Worm (Caenorhabditis elegans): ENCODE measurements around the gene amx-3.

Gene amx-3

ce11 chrV:20868329-20868728 is 35.2 kb downstream of the amx-3 start, which contains the start of gene F31D4.8:
TSS of gene F31D4.8 (minus strand) at chrV:20868429.
- TF ChIP-seq nhr-12 (tag; optimal IDR thresholded peaks at IDR 0.05) (no peak), nhr-2 (tag; optimal IDR thresholded peaks at IDR 0.05) (no peak), lin-13 (tag; optimal IDR thresholded peaks at IDR 0.05) (no peak), elt-3 (tag; optimal IDR thresholded peaks at IDR 0.05) (no peak), lsy-2 (tag; optimal IDR thresholded peaks at IDR 0.05) (no peak), unc-120 (tag; optimal IDR thresholded peaks at IDR 0.05; ENCODE audit: poor library complexity, severe bottlenecking) (no peak), sptf-1 (tag; optimal IDR thresholded peaks at IDR 0.05) (no peak), ceh-43 (GFP tag; optimal IDR thresholded peaks at IDR 0.05) (no peak), pha-4 (tag; optimal IDR thresholded peaks at IDR 0.05) (no peak)

DNA sequence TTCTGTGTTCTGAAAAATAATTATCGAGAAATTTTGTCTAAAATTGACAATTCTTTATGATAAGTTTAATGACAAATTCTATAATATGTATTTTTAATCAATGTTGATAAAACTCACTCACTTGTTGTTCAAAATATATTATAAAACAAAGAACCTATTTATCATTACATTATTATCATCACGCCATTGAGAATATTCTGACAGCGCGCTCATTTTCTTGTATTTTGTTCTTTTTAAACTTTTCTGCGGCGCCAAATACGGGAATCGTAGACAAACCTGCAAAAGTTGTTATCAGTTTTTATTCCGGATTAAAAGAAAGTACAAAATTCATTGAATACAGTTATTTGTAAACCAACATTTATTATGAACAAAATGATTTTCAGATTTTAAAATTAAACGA is 37.1 kb downstream of the amx-3 start:
- TF ChIP-seq elt-3 (tag; optimal IDR thresholded peaks at IDR 0.05) (no peak), unc-120 (tag; optimal IDR thresholded peaks at IDR 0.05; ENCODE audit: poor library complexity, severe bottlenecking) (no peak), tbx-8 (GFP tag; optimal IDR thresholded peaks at IDR 0.05) (no peak)

ce11 chrV:20862681-20863080 is 40.8 kb downstream of the amx-3 start, which contains the start of gene twk-35:
TSS of gene twk-35 (plus strand) at chrV:20862981.
- TF ChIP-seq blmp-1 (tag; optimal IDR thresholded peaks at IDR 0.05) (no peak), unc-62 (GFP tag; optimal IDR thresholded peaks at IDR 0.05) (no peak), M03D4.4 (tag; optimal IDR thresholded peaks at IDR 0.05) (no peak), bed-3 (GFP tag; optimal IDR thresholded peaks at IDR 0.05) (no peak), unc-39 (tag; optimal IDR thresholded peaks at IDR 0.05) (no peak), nhr-76 (tag; optimal IDR thresholded peaks at IDR 0.05) (no peak), cnd-1 (tag; optimal IDR thresholded peaks at IDR 0.05) (no peak), ceh-39 (tag; optimal IDR thresholded peaks at IDR 0.05) (no peak)

DNA sequence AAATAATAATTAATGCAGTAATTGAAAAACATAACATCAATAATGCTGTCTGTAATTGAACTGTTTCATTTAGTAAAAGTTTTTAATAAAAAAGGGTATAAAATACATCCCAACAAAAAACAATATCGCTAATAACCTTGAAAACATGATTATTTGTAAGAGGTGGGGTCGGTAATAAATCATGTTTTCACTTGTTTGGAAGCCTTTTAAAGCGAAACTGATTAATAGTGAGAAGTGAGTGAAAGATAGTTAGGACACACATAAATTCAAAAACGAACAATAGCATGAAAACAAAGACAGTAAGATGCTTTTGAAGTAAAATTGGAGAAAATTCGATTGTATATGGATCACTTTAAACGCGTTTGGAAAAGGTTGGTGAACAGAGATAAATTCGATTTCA is 42.4 kb downstream of the amx-3 start, which contains the start of gene try-4:
TSS of gene try-4 (minus strand) at position 74 of the 400 bp plus-strand sequence.
- TF ChIP-seq ces-1 (GFP tag; optimal IDR thresholded peaks at IDR 0.05) (no peak), pha-4 (tag; optimal IDR thresholded peaks at IDR 0.05) (no peak), sptf-1 (tag; optimal IDR thresholded peaks at IDR 0.05) (no peak), flh-1 (GFP tag; optimal IDR thresholded peaks at IDR 0.05) (no peak), nhr-2 (tag; optimal IDR thresholded peaks at IDR 0.05) (no peak), blmp-1 (tag; optimal IDR thresholded peaks at IDR 0.05) (no peak), drap-1 (GFP tag; optimal IDR thresholded peaks at IDR 0.05) (no peak), unc-120 (tag; optimal IDR thresholded peaks at IDR 0.05; ENCODE audit: poor library complexity, severe bottlenecking) (no peak), nhr-76 (tag; optimal IDR thresholded peaks at IDR 0.05) (no peak), snpc-4 (tag; optimal IDR thresholded peaks at IDR 0.05) (no peak), cnd-1 (tag; optimal IDR thresholded peaks at IDR 0.05) (no peak)

DNA sequence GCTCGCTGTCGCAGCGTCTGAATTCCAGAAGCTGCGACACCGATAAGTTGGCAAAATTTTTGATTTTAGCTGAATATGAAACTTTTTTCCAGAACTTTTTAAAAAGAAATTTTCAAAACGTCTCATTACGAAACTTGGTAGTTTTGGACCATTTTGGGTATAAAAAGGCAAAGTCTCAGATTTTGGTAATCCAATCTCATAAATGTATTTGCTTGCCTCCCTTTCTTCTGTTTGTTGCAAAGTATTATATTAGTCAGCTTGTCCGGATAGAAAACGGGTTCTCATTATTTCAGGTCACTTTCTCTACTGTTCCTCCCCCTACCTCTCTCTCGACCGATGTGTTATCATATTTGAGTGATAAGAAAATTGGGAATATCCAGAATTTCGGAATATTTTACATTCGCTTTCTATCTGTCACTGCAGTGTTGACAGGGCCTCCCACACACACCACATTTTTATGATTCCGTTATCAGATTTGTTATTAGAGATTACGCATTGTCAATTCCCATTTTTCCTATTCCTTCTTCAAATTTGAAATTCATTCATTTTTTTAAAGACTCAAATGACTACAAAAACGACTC is 49.8 kb downstream of the amx-3 start, which contains the start of gene F31D4.5:
TSS of gene F31D4.5 (plus strand) at position 491 of the 581 bp plus-strand sequence.
- TF ChIP-seq elt-3 (tag; optimal IDR thresholded peaks at IDR 0.05) (peak; percentile 90), mep-1 (tag; optimal IDR thresholded peaks at IDR 0.05) (no peak), ces-1 (GFP tag; optimal IDR thresholded peaks at IDR 0.05) (peak; percentile 64), snpc-4 (tag; optimal IDR thresholded peaks at IDR 0.05) (no peak)

ce11 chrV:20851847-20852386 is 51.6 kb downstream of the amx-3 start, which contains the start of gene ndua-1:
TSS of gene ndua-1 (minus strand) at chrV:20851897.
- TF ChIP-seq elt-1 (tag; optimal IDR thresholded peaks at IDR 0.05; ENCODE audit: borderline replicate concordance, insufficient read depth) (no peak), ces-1 (GFP tag; optimal IDR thresholded peaks at IDR 0.05) (peak; percentile 84), unc-62 (GFP tag; optimal IDR thresholded peaks at IDR 0.05) (no peak), tbx-8 (GFP tag; optimal IDR thresholded peaks at IDR 0.05) (no peak), elt-3 (tag; optimal IDR thresholded peaks at IDR 0.05) (no peak), ham-2 (GFP tag; optimal IDR thresholded peaks at IDR 0.05) (no peak), unc-39 (tag; optimal IDR thresholded peaks at IDR 0.05) (no peak), mls-2 (tag; optimal IDR thresholded peaks at IDR 0.05) (no peak), nhr-237 (tag; optimal IDR thresholded peaks at IDR 0.05) (no peak), sem-2 (GFP tag; optimal IDR thresholded peaks at IDR 0.05) (no peak), flh-1 (GFP tag; optimal IDR thresholded peaks at IDR 0.05) (no peak), snpc-4 (tag; optimal IDR thresholded peaks at IDR 0.05) (no peak), drap-1 (GFP tag; optimal IDR thresholded peaks at IDR 0.05) (no peak), lin-32 (GFP tag; optimal IDR thresholded peaks at IDR 0.05) (no peak), bed-3 (GFP tag; optimal IDR thresholded peaks at IDR 0.05) (no peak), zip-8 (tag; optimal IDR thresholded peaks at IDR 0.05) (no peak), lin-13 (tag; optimal IDR thresholded peaks at IDR 0.05) (no peak), mep-1 (tag; optimal IDR thresholded peaks at IDR 0.05) (peak; percentile 60), ztf-11 (tag; optimal IDR thresholded peaks at IDR 0.05) (no peak), ceh-43 (GFP tag; optimal IDR thresholded peaks at IDR 0.05) (no peak), lsy-2 (tag; optimal IDR thresholded peaks at IDR 0.05) (peak; percentile 54), cnd-1 (tag; optimal IDR thresholded peaks at IDR 0.05) (no peak), nhr-76 (tag; optimal IDR thresholded peaks at IDR 0.05) (no peak), M03D4.4 (tag; optimal IDR thresholded peaks at IDR 0.05) (no peak), pha-4 (tag; optimal IDR thresholded peaks at IDR 0.05) (peak; percentile 25), sptf-1 (tag; optimal IDR thresholded peaks at IDR 0.05) (peak; percentile 47), mab-5 (tag; optimal IDR thresholded peaks at IDR 0.05) (no peak), hlh-1 (tag; optimal IDR thresholded peaks at IDR 0.05) (no peak), nhr-12 (tag; optimal IDR thresholded peaks at IDR 0.05) (no peak), nhr-28 (tag; optimal IDR thresholded peaks at IDR 0.05) (no peak), unc-120 (tag; optimal IDR thresholded peaks at IDR 0.05; ENCODE audit: poor library complexity, severe bottlenecking) (peak; percentile 72), ceh-39 (tag; optimal IDR thresholded peaks at IDR 0.05) (no peak), nhr-2 (tag; optimal IDR thresholded peaks at IDR 0.05) (peak; percentile 7)
